Fruit fly (Drosophila melanogaster) whole organism, embryonic: ENCODE results near the gene CG4951.

Experiments used
- Ada2b ChIP-seq: fragments of 200-800 bp; sonication (Bioruptor generic); IDR thresholded peaks from 2 replicates; pipeline ENCODE4 v1.3.6; 2022; ENCODE audit warnings: missing biosample characterization, missing genetic modification characterization
- Atf3 ChIP-seq: fragments of 200-800 bp; sonication (Bioruptor generic); optimal IDR thresholded peaks from 3 replicates; lab custom pipeline; 2016; ENCODE audit warnings: missing biosample characterization, missing genetic modification characterization
- Bgb ChIP-seq: fragments of 200-800 bp; sonication (Bioruptor generic); IDR thresholded peaks from 2 replicates; pipeline ENCODE4 v1.3.6; 2022; ENCODE audit warnings: missing biosample characterization, missing genetic modification characterization; ENCODE audit not compliant: partially characterized antibody
- CG10366 ChIP-seq: fragments of 200-800 bp; sonication (Bioruptor generic); IDR thresholded peaks from 2 replicates; pipeline ENCODE4 v1.3.6; 2022; ENCODE audit warnings: missing biosample characterization, missing genetic modification characterization
- CG10431 ChIP-seq: fragments of 200-800 bp; sonication (Bioruptor generic); optimal IDR thresholded peaks from 3 replicates; lab custom pipeline; 2018; ENCODE audit warnings: missing biosample characterization, mild to moderate bottlenecking, missing genetic modification characterization
- CG12299 ChIP-seq: fragments of 200-800 bp; sonication (Bioruptor generic); optimal IDR thresholded peaks from 2 replicates; lab custom pipeline; 2018; ENCODE audit warnings: missing biosample characterization, mild to moderate bottlenecking, missing genetic modification characterization
- CG13123 ChIP-seq: fragments of 200-800 bp; sonication (Bioruptor generic); optimal IDR thresholded peaks from 2 replicates; lab custom pipeline; 2016; ENCODE audit warnings: missing biosample characterization, missing genetic modification characterization
- CG15011 ChIP-seq: fragments of 200-800 bp; sonication (Bioruptor generic); optimal IDR thresholded peaks from 3 replicates; lab custom pipeline; 2018; ENCODE audit warnings: missing biosample characterization, mild to moderate bottlenecking, missing genetic modification characterization
- CG15269 ChIP-seq: fragments of 200-800 bp; sonication (Bioruptor generic); optimal IDR thresholded peaks from 2 replicates; lab custom pipeline; 2018; ENCODE audit warnings: missing biosample characterization, mild to moderate bottlenecking, missing genetic modification characterization, moderate library complexity
- CG15479 ChIP-seq: fragments of 200-800 bp; sonication (Bioruptor generic); optimal IDR thresholded peaks from 3 replicates; lab custom pipeline; 2019; ENCODE audit warnings: missing biosample characterization, mild to moderate bottlenecking, missing genetic modification characterization, moderate library complexity
- CG16863 ChIP-seq: fragments of 200-800 bp; sonication (Bioruptor generic); optimal IDR thresholded peaks from 3 replicates; lab custom pipeline; 2016; ENCODE audit warnings: missing biosample characterization, missing genetic modification characterization
- CG2202 ChIP-seq: fragments of 200-800 bp; sonication (Bioruptor generic); optimal IDR thresholded peaks from 2 replicates; lab custom pipeline; 2018; ENCODE audit warnings: missing biosample characterization, mild to moderate bottlenecking, missing genetic modification characterization
- CG2889 ChIP-seq: fragments of 200-800 bp; sonication (Bioruptor generic); IDR thresholded peaks from 3 replicates; pipeline ENCODE4 v1.3.6; 2022; ENCODE audit warnings: missing biosample characterization, missing genetic modification characterization
- CG32532 ChIP-seq: fragments of 200-800 bp; sonication (Bioruptor generic); IDR thresholded peaks from 2 replicates; pipeline ENCODE4 v1.3.6; 2022; ENCODE audit warnings: missing biosample characterization, missing genetic modification characterization
- CG34376 ChIP-seq: fragments of 200-800 bp; sonication (Bioruptor generic); optimal IDR thresholded peaks from 2 replicates; lab custom pipeline; 2018; ENCODE audit warnings: missing biosample characterization, mild to moderate bottlenecking, missing genetic modification characterization
- CG34422 ChIP-seq: fragments of 200-800 bp; sonication (Bioruptor generic); IDR thresholded peaks from 3 replicates; pipeline ENCODE4 v1.3.6; 2022; ENCODE audit warnings: missing biosample characterization, missing genetic modification characterization
- CG4404 ChIP-seq: fragments of 200-800 bp; sonication (Bioruptor generic); IDR thresholded peaks from 2 replicates; pipeline ENCODE4 v1.3.6; 2022; ENCODE audit warnings: missing biosample characterization, missing genetic modification characterization
- CG4854 ChIP-seq: fragments of 200-800 bp; sonication (Bioruptor generic); optimal IDR thresholded peaks from 2 replicates; lab custom pipeline; 2016; ENCODE audit warnings: missing biosample characterization, missing genetic modification characterization, inconsistent platforms
- CG6175 ChIP-seq: fragments of 200-800 bp; sonication (Bioruptor generic); IDR thresholded peaks from 3 replicates; pipeline ENCODE4 v1.3.6; 2022; ENCODE audit warnings: missing biosample characterization, missing genetic modification characterization
- CG7963 ChIP-seq: fragments of 200-800 bp; sonication (Bioruptor generic); IDR thresholded peaks from 3 replicates; pipeline ENCODE4 v1.3.6; 2022; ENCODE audit warnings: missing biosample characterization, missing genetic modification characterization; ENCODE audit not compliant: partially characterized antibody
- CG8281 ChIP-seq: fragments of 200-800 bp; sonication (Bioruptor generic); optimal IDR thresholded peaks from 2 replicates; lab custom pipeline; 2018; ENCODE audit warnings: missing biosample characterization, mild to moderate bottlenecking, missing genetic modification characterization, moderate library complexity
- CG9817 ChIP-seq: fragments of 200-800 bp; sonication (Bioruptor generic); optimal IDR thresholded peaks from 2 replicates; lab custom pipeline; 2018; ENCODE audit warnings: missing biosample characterization, mild to moderate bottlenecking, missing genetic modification characterization, moderate library complexity
- Dip3 ChIP-seq: fragments of 200-800 bp; sonication (Bioruptor generic); optimal IDR thresholded peaks from 3 replicates; lab custom pipeline; 2016; ENCODE audit warnings: missing biosample characterization, missing genetic modification characterization
- Drgx ChIP-seq: fragments of 200-800 bp; sonication (Bioruptor generic); IDR thresholded peaks from 2 replicates; pipeline ENCODE4 v1.3.6; 2022; ENCODE audit warnings: missing biosample characterization, missing genetic modification characterization
- Lhr ChIP-seq: fragments of 200-800 bp; sonication (Bioruptor generic); optimal IDR thresholded peaks from 3 replicates; lab custom pipeline; 2017; ENCODE audit warnings: mild to moderate bottlenecking, missing biosample characterization, missing genetic modification reagents, missing genetic modification characterization
- NK7.1 ChIP-seq: fragments of 200-800 bp; sonication (Bioruptor generic); optimal IDR thresholded peaks from 3 replicates; lab custom pipeline; 2016; ENCODE audit warnings: missing biosample characterization, missing genetic modification characterization
- Neu2 ChIP-seq: fragments of 200-800 bp; sonication (Bioruptor generic); optimal IDR thresholded peaks from 3 replicates; lab custom pipeline; 2016; ENCODE audit warnings: missing biosample characterization, missing genetic modification characterization, borderline replicate concordance
- bab2 ChIP-seq: fragments of 200-800 bp; sonication (Bioruptor generic); optimal IDR thresholded peaks from 2 replicates; lab custom pipeline; 2016; ENCODE audit warnings: missing biosample characterization, missing genetic modification characterization
- bowl ChIP-seq: fragments of 200-800 bp; sonication (Bioruptor generic); IDR thresholded peaks from 2 replicates; pipeline ENCODE4 v1.3.6; 2022; ENCODE audit warnings: missing biosample characterization, missing genetic modification characterization
- btn ChIP-seq: fragments of 200-800 bp; sonication (Bioruptor generic); optimal IDR thresholded peaks from 2 replicates; lab custom pipeline; 2016; ENCODE audit warnings: missing biosample characterization, missing genetic modification characterization
- cg ChIP-seq: fragments of 200-800 bp; sonication (Bioruptor generic); optimal IDR thresholded peaks from 3 replicates; lab custom pipeline; 2019; ENCODE audit warnings: missing biosample characterization, mild to moderate bottlenecking, missing genetic modification characterization, moderate library complexity
- dmrt11E ChIP-seq: fragments of 200-800 bp; sonication (Bioruptor generic); optimal IDR thresholded peaks from 3 replicates; lab custom pipeline; 2018; ENCODE audit warnings: missing biosample characterization, mild to moderate bottlenecking, missing genetic modification characterization, moderate library complexity
- en ChIP-seq: fragments of 200-800 bp; sonication (Bioruptor generic); optimal IDR thresholded peaks from 2 replicates; lab custom pipeline; 2016; ENCODE audit warnings: missing biosample characterization, missing genetic modification characterization
- ewg ChIP-seq: fragments of 200-800 bp; sonication (Bioruptor generic); optimal IDR thresholded peaks from 3 replicates; lab custom pipeline; 2017; ENCODE audit warnings: mild to moderate bottlenecking, missing biosample characterization, missing genetic modification reagents, missing genetic modification characterization
- eyg ChIP-seq: fragments of 200-800 bp; sonication (Bioruptor generic); optimal IDR thresholded peaks from 3 replicates; lab custom pipeline; 2016; ENCODE audit warnings: missing biosample characterization, missing genetic modification characterization
- grau ChIP-seq: fragments of 200-800 bp; optimal IDR thresholded peaks from 3 replicates; lab custom pipeline; 2019; ENCODE audit warnings: missing biosample characterization, mild to moderate bottlenecking, missing genetic modification characterization, moderate library complexity
- kay ChIP-seq: fragments of 200-800 bp; sonication (Bioruptor generic); optimal IDR thresholded peaks from 2 replicates; lab custom pipeline; 2016; ENCODE audit warnings: missing biosample characterization, missing genetic modification characterization
- ken ChIP-seq: fragments of 200-800 bp; sonication (Bioruptor generic); IDR thresholded peaks from 3 replicates; pipeline ENCODE4 v1.3.6; 2022; ENCODE audit warnings: missing biosample characterization, missing genetic modification characterization
- org-1 ChIP-seq: fragments of 200-800 bp; sonication (Bioruptor generic); optimal IDR thresholded peaks from 2 replicates; lab custom pipeline; 2017; ENCODE audit warnings: missing biosample characterization, missing genetic modification characterization
- pho ChIP-seq: fragments of 200-800 bp; sonication (Bioruptor generic); optimal IDR thresholded peaks from 2 replicates; lab custom pipeline; 2016; ENCODE audit warnings: missing biosample characterization, missing genetic modification characterization
- prd ChIP-seq, 3 experiments: fragments of >200 bp in 2 of 3; fragments of 200-800 bp in 1 of 3; sonication (Bioruptor generic) in 1 of 3; optimal IDR thresholded peaks in 2 of 3; IDR thresholded peaks in 1 of 3; 2 replicates in 2 of 3; 3 replicates in 1 of 3; pipeline versions ENCODE4 v1.3.6 to Lab custom; 2017 to 2022; ENCODE audit warnings: missing biosample characterization in 1 of 3, missing genetic modification characterization in 1 of 3
- psq ChIP-seq: fragments of 200-800 bp; sonication (Bioruptor generic); optimal IDR thresholded peaks from 2 replicates; lab custom pipeline; 2017; ENCODE audit warnings: missing biosample characterization, missing genetic modification characterization
- shn ChIP-seq: fragments of 200-800 bp; sonication (Bioruptor generic); optimal IDR thresholded peaks from 3 replicates; lab custom pipeline; 2016; ENCODE audit warnings: missing biosample characterization, missing genetic modification characterization
- sim ChIP-seq: fragments of 200-800 bp; sonication (Bioruptor generic); IDR thresholded peaks from 2 replicates; pipeline ENCODE4 v1.3.6; 2022; ENCODE audit warnings: missing biosample characterization, missing genetic modification characterization
- sr ChIP-seq: fragments of 200-800 bp; sonication (Bioruptor generic); IDR thresholded peaks from 3 replicates; pipeline ENCODE4 v1.3.6; 2022; ENCODE audit warnings: missing biosample characterization, missing genetic modification characterization
- stwl ChIP-seq: fragments of 200-800 bp; sonication (Bioruptor generic); optimal IDR thresholded peaks from 3 replicates; lab custom pipeline; 2018; ENCODE audit warnings: missing biosample characterization, mild to moderate bottlenecking, missing genetic modification characterization, moderate library complexity
- tgo ChIP-seq: fragments of 200-800 bp; sonication (Bioruptor generic); IDR thresholded peaks from 3 replicates; pipeline ENCODE4 v1.3.6; 2022; ENCODE audit warnings: missing biosample characterization, missing genetic modification characterization
- zen ChIP-seq: fragments of 200-800 bp; sonication (Bioruptor generic); optimal IDR thresholded peaks from 3 replicates; lab custom pipeline; 2018; ENCODE audit warnings: missing biosample characterization, mild to moderate bottlenecking, missing genetic modification characterization, moderate library complexity

The CG4951 gene

DNA sequence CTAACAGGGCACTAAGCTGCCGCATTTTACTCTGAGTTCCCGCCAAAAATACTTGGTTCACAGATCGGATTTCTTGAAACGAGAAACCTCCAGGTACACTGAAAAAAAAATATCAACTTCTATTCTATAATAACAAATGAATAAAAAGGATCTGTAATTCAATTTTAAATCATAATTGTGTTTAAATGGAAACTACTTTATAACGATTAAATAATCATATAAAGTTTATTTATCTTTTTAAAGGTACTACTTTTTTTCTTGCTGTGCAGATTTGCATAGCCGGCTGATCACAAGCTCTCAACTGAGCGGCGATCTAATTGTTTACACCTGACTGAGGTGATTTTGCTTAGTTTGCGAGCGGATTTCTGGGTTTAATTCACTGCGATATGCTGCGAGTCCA is 33.4 kb upstream of the CG4951 start (continued):
- TF ChIP-seq CG16863 (no peak), btn (GFP tag; lab: Kevin White, UChicago) (no peak), CG9817 (tag; lab: Kevin White, UChicago) (peak; percentile 70), eyg (GFP tag; lab: Kevin White, UChicago) (no peak), Drgx (GFP tag; lab: Robert Waterston, UW) (peak; percentile 57), en (no peak), sr (GFP tag; lab: Robert Waterston, UW) (no peak), grau (peak; percentile 80), sim (GFP tag; lab: Robert Waterston, UW) (no peak), cg (no peak), bowl (no peak), ken (no peak; the same call in 2 of the 3 replicates), CG10366 (GFP tag; lab: Robert Waterston, UW) (peak; percentile 62), shn (no peak), kay (GFP tag; lab: Kevin White, UChicago) (no peak), stwl (tag; lab: Kevin White, UChicago) (no peak), dmrt11E (tag; lab: Kevin White, UChicago) (peak; percentile 46), CG34376 (GFP tag; lab: Kevin White, UChicago) (no peak), Lhr (GFP tag; lab: Kevin White, UChicago) (no peak), CG4404 (GFP tag; lab: Robert Waterston, UW) (no peak), CG34422 (GFP tag; lab: Robert Waterston, UW) (peak; percentile 60; the same call in 2 of the 3 replicates), psq (GFP tag; lab: Kevin White, UChicago) (no peak), Dip3 (peak; percentile 19), NK7.1 (GFP tag; lab: Kevin White, UChicago) (no peak), zen (tag; lab: Kevin White, UChicago) (no peak), CG15011 (GFP tag; lab: Kevin White, UChicago) (peak; percentile 36), prd (optimal IDR thresholded peaks at IDR 0.05; lab: Kevin White, UChicago) (no peak), prd (GFP tag; IDR thresholded peaks at IDR 0.05; lab: Robert Waterston, UW) (peak; percentile 64), Atf3 (GFP tag; lab: Kevin White, UChicago) (no peak), pho (GFP tag; lab: Kevin White, UChicago) (peak; percentile 17), CG2889 (GFP tag; lab: Robert Waterston, UW) (peak; percentile 62; the same call in 2 of the 3 replicates), Neu2 (no peak), CG13123 (GFP tag; lab: Kevin White, UChicago) (peak; percentile 14), bab2 (GFP tag; lab: Kevin White, UChicago) (peak; percentile 19), org-1 (GFP tag; lab: Kevin White, UChicago) (peak; percentile 28), Bgb (GFP tag; lab: Robert Waterston, UW) (no peak), tgo (peak; percentile 79), CG12299 (peak; percentile 71), CG32532 (GFP tag; lab: Robert Waterston, UW) (peak; percentile 88), CG6175 (no peak), Ada2b (GFP tag; lab: Robert Waterston, UW) (peak; percentile 63), CG15479 (GFP tag; lab: Kevin White, UChicago) (no peak), CG10431 (GFP tag; lab: Kevin White, UChicago) (no peak), CG2202 (peak; percentile 2), CG4854 (GFP tag; lab: Kevin White, UChicago) (peak; percentile 35), CG15269 (tag; lab: Kevin White, UChicago) (peak; percentile 81), CG8281 (tag; lab: Kevin White, UChicago) (no peak), CG7963 (no peak), ewg (peak; percentile 34)
